Worm (Caenorhabditis elegans) whole organism, L4 larva: ENCODE results near the gene F49C5.16.

Experiments used
- D1046.2 ChIP-seq: fragments of 200-800 bp; sonication (Bioruptor generic); IDR thresholded peaks from 2 replicates; pipeline ENCODE4 v1.3.6; 2022; ENCODE audit warnings: missing genetic modification characterization, missing compliant biosample characterization
- F10B5.3 ChIP-seq: sonication (generic microtip); optimal IDR thresholded peaks from 2 replicates; lab custom pipeline; 2016; ENCODE audit warnings: mild to moderate bottlenecking, missing genetic modification characterization, missing compliant biosample characterization
- F26F4.8 ChIP-seq: fragments of 200-800 bp; sonication (Bioruptor generic); conservative IDR thresholded peaks from 2 replicates; pipeline ENCODE4 v1.3.6; 2022; ENCODE audit warnings: missing genetic modification characterization, missing compliant biosample characterization
- F44E2.7 ChIP-seq: fragments of 200-800 bp; sonication (Bioruptor generic); IDR thresholded peaks from 2 replicates; pipeline ENCODE4 v2.1.2; 2022; ENCODE audit warnings: missing genetic modification characterization, missing compliant biosample characterization
- F49E8.2 ChIP-seq: sonication (generic microtip); optimal IDR thresholded peaks from 2 replicates; lab custom pipeline; 2016; ENCODE audit warnings: missing compliant biosample characterization, mild to moderate bottlenecking, missing genetic modification characterization, borderline replicate concordance
- R02D3.7 ChIP-seq: fragments of 150-350 bp; sonication (generic microtip); optimal IDR thresholded peaks from 3 replicates; lab custom pipeline; 2014; ENCODE audit warnings: missing biosample characterization, missing genetic modification characterization
- T26A8.4 ChIP-seq: fragments of 200-800 bp; sonication (Bioruptor generic); IDR thresholded peaks from 2 replicates; pipeline ENCODE4 v1.3.6; 2022; ENCODE audit warnings: missing genetic modification characterization, missing compliant biosample characterization
- ZK546.5 ChIP-seq, 2 experiments: sonication (generic microtip); optimal IDR thresholded peaks; 2 replicates each; lab custom pipeline; 2017; ENCODE audit warnings: missing biosample characterization in 2 of 2, missing genetic modification characterization in 2 of 2
- aha-1 ChIP-seq: fragments of 150-350 bp; peaks from one replicate; lab custom pipeline; 2014; ENCODE audit warnings: missing biosample characterization, missing genetic modification characterization
- arid-1 ChIP-seq: fragments of 200-800 bp; sonication (Bioruptor generic); conservative IDR thresholded peaks from 2 replicates; pipeline ENCODE4 v1.3.6; 2022; ENCODE audit warnings: missing genetic modification reagents, missing genetic modification characterization, missing compliant biosample characterization
- attf-4 ChIP-seq: sonication (generic microtip); optimal IDR thresholded peaks from 3 replicates; lab custom pipeline; 2017; ENCODE audit warnings: missing biosample characterization, missing genetic modification characterization
- ceh-28 ChIP-seq: fragments of 150-350 bp; optimal IDR thresholded peaks from 2 replicates; lab custom pipeline; 2014; ENCODE audit warnings: missing biosample characterization, missing genetic modification reagents, missing genetic modification characterization
- ceh-44 ChIP-seq: fragments of 200-800 bp; sonication (Bioruptor generic); IDR thresholded peaks from 2 replicates; pipeline ENCODE4 v1.3.6; 2022; ENCODE audit warnings: missing genetic modification reagents, missing genetic modification characterization, missing compliant biosample characterization
- ceh-62 ChIP-seq: sonication (generic microtip); optimal IDR thresholded peaks from 2 replicates; lab custom pipeline; 2017; ENCODE audit warnings: missing biosample characterization, missing genetic modification characterization
- cey-2 ChIP-seq: sonication (generic microtip); optimal IDR thresholded peaks from 3 replicates; lab custom pipeline; 2017; ENCODE audit warnings: missing genetic modification characterization, mild to moderate bottlenecking, missing compliant biosample characterization, antibody characterized with exemption, borderline replicate concordance; ENCODE audit not compliant: insufficient read depth
- ctbp-1 ChIP-seq: fragments of 200-800 bp; sonication (Bioruptor generic); IDR thresholded peaks from 2 replicates; pipeline ENCODE4 v1.3.6; 2022; ENCODE audit warnings: missing genetic modification reagents, missing genetic modification characterization, missing compliant biosample characterization
- daf-19 ChIP-seq: fragments of 200-800 bp; sonication (Bioruptor generic); conservative IDR thresholded peaks from 2 replicates; pipeline ENCODE4 v1.3.6; 2022; ENCODE audit warnings: missing genetic modification characterization, missing compliant biosample characterization
- daf-8 ChIP-seq: fragments of 200-800 bp; sonication (Bioruptor generic); IDR thresholded peaks from 2 replicates; pipeline ENCODE4 v1.3.6; 2022; ENCODE audit warnings: missing genetic modification characterization, missing compliant biosample characterization
- dmd-6 ChIP-seq: fragments of 200-800 bp; sonication (Bioruptor generic); IDR thresholded peaks from 2 replicates; pipeline ENCODE4 v1.3.6; 2022; ENCODE audit warnings: missing genetic modification reagents, missing genetic modification characterization, missing compliant biosample characterization
- gei-8 ChIP-seq: fragments of 200-800 bp; sonication (Bioruptor generic); optimal IDR thresholded peaks from 2 replicates; lab custom pipeline; 2018; ENCODE audit warnings: mild to moderate bottlenecking, missing genetic modification characterization, missing compliant biosample characterization
- hif-1 ChIP-seq, 2 experiments: sonication (generic microtip); optimal IDR thresholded peaks; 2 replicates each; lab custom pipeline; 2016 to 2017; ENCODE audit warnings: missing compliant biosample characterization in 2 of 2, missing genetic modification characterization in 2 of 2, missing genetic modification reagents in 2 of 2, missing genotype in 2 of 2, mild to moderate bottlenecking in 1 of 2
- hlh-11 ChIP-seq: fragments of 200-800 bp; sonication (Bioruptor generic); optimal IDR thresholded peaks from 2 replicates; lab custom pipeline; 2018; ENCODE audit warnings: mild to moderate bottlenecking, missing genetic modification characterization, missing compliant biosample characterization
- hmg-1.1 ChIP-seq: fragments of 200-800 bp; sonication (Bioruptor generic); IDR thresholded peaks from 2 replicates; pipeline ENCODE4 v1.3.6; 2022; ENCODE audit warnings: missing genetic modification reagents, missing genetic modification characterization, missing compliant biosample characterization
- lin-13 ChIP-seq: fragments of 150-350 bp; optimal IDR thresholded peaks from 2 replicates; lab custom pipeline; 2014; ENCODE audit warnings: missing biosample characterization, missing genetic modification reagents, missing genetic modification characterization
- lin-15B ChIP-seq: fragments of 150-350 bp; sonication (generic microtip); optimal IDR thresholded peaks from 3 replicates; lab custom pipeline; 2014; ENCODE audit warnings: missing biosample characterization, missing genetic modification characterization
- lin-39 ChIP-seq: fragments of 150-350 bp; optimal IDR thresholded peaks from 2 replicates; lab custom pipeline; 2014; ENCODE audit warnings: missing biosample characterization, missing genetic modification reagents, missing genetic modification characterization
- mep-1 ChIP-seq: fragments of 150-350 bp; sonication (generic microtip); optimal IDR thresholded peaks from 3 replicates; lab custom pipeline; 2014; ENCODE audit warnings: missing biosample characterization, missing genetic modification characterization
- mes-2 ChIP-seq: sonication (generic microtip); optimal IDR thresholded peaks from 2 replicates; lab custom pipeline; 2016; ENCODE audit warnings: missing genotype, mild to moderate bottlenecking, missing genetic modification characterization, missing compliant biosample characterization; ENCODE audit not compliant: poor library complexity, severe bottlenecking
- mxl-2 ChIP-seq: fragments of 200-800 bp; sonication (Bioruptor generic); conservative IDR thresholded peaks from 2 replicates; pipeline ENCODE4 v1.3.6; 2022; ENCODE audit warnings: missing genetic modification reagents, missing genetic modification characterization, missing compliant biosample characterization
- mxl-3 ChIP-seq: fragments of 200-800 bp; sonication (Bioruptor generic); optimal IDR thresholded peaks from 2 replicates; lab custom pipeline; 2018; ENCODE audit warnings: mild to moderate bottlenecking, missing genetic modification characterization, missing compliant biosample characterization
- nhr-10 ChIP-seq: fragments of 150-350 bp; optimal IDR thresholded peaks from 2 replicates; lab custom pipeline; 2014; ENCODE audit warnings: missing biosample characterization, missing genetic modification characterization
- nhr-102 ChIP-seq: sonication (generic microtip); optimal IDR thresholded peaks from 2 replicates; lab custom pipeline; 2016; ENCODE audit warnings: mild to moderate bottlenecking, missing genetic modification characterization, moderate library complexity, missing compliant biosample characterization
- nhr-11 ChIP-seq: fragments of 150-350 bp; optimal IDR thresholded peaks from 2 replicates; lab custom pipeline; 2014; ENCODE audit warnings: missing biosample characterization, missing genetic modification characterization
- nhr-111 ChIP-seq: fragments of 200-800 bp; sonication (Bioruptor generic); optimal IDR thresholded peaks from 2 replicates; lab custom pipeline; 2018; ENCODE audit warnings: mild to moderate bottlenecking, missing genetic modification characterization, missing compliant biosample characterization
- nhr-77 ChIP-seq: fragments of 150-350 bp; optimal IDR thresholded peaks from 2 replicates; lab custom pipeline; 2014; ENCODE audit warnings: missing biosample characterization, missing genetic modification characterization
- pqm-1 ChIP-seq: sonication (generic microtip); optimal IDR thresholded peaks from 2 replicates; lab custom pipeline; 2017; ENCODE audit warnings: missing biosample characterization, missing genetic modification characterization
- saeg-2 ChIP-seq: fragments of 200-800 bp; sonication (Bioruptor generic); IDR thresholded peaks from 2 replicates; pipeline ENCODE4 v1.3.6; 2022; ENCODE audit warnings: missing genetic modification reagents, missing genetic modification characterization, missing compliant biosample characterization
- skn-1 ChIP-seq: fragments of 150-350 bp; optimal IDR thresholded peaks from 2 replicates; lab custom pipeline; 2014; ENCODE audit warnings: missing biosample characterization, missing genetic modification characterization
- snpc-1.2 ChIP-seq: fragments of 200-800 bp; sonication (Bioruptor generic); IDR thresholded peaks from 2 replicates; pipeline ENCODE4 v1.3.6; 2022; ENCODE audit warnings: missing genetic modification reagents, missing genetic modification characterization, missing compliant biosample characterization
- snpc-4 ChIP-seq: fragments of 150-350 bp; optimal IDR thresholded peaks from 2 replicates; lab custom pipeline; 2014; ENCODE audit warnings: missing biosample characterization, missing genetic modification characterization
- spr-1 ChIP-seq: sonication (generic microtip); optimal IDR thresholded peaks from 2 replicates; lab custom pipeline; 2016; ENCODE audit warnings: mild to moderate bottlenecking, missing genetic modification characterization, missing compliant biosample characterization
- spr-3 ChIP-seq: fragments of 200-800 bp; sonication (Bioruptor generic); optimal IDR thresholded peaks from 2 replicates; lab custom pipeline; 2018; ENCODE audit warnings: mild to moderate bottlenecking, missing genetic modification characterization, missing compliant biosample characterization
- tag-97 ChIP-seq: fragments of 200-800 bp; sonication (Bioruptor generic); IDR thresholded peaks from 2 replicates; pipeline ENCODE4 v1.3.6; 2022; ENCODE audit warnings: missing genetic modification characterization, missing compliant biosample characterization
- tra-1 ChIP-seq: fragments of 200-800 bp; sonication (Bioruptor generic); IDR thresholded peaks from 2 replicates; pipeline ENCODE4 v1.3.6; 2022; ENCODE audit warnings: missing genetic modification reagents, missing genetic modification characterization, missing compliant biosample characterization
- unc-130 ChIP-seq: sonication (generic microtip); optimal IDR thresholded peaks from 2 replicates; lab custom pipeline; 2016; ENCODE audit warnings: missing genetic modification reagents, missing genetic modification characterization, missing compliant biosample characterization
- unc-39 ChIP-seq: sonication (generic microtip); optimal IDR thresholded peaks from 2 replicates; lab custom pipeline; 2017; ENCODE audit warnings: missing biosample characterization, missing genetic modification characterization
- zfp-2 ChIP-seq: sonication (generic microtip); optimal IDR thresholded peaks from 2 replicates; lab custom pipeline; 2016; ENCODE audit warnings: mild to moderate bottlenecking, missing genetic modification characterization, missing compliant biosample characterization
- zfp-3 ChIP-seq: fragments of 200-800 bp; sonication (Bioruptor generic); conservative IDR thresholded peaks from 2 replicates; pipeline ENCODE4 v1.3.6; 2022; ENCODE audit warnings: missing genetic modification reagents, missing genetic modification characterization, missing compliant biosample characterization
- ztf-7 ChIP-seq: fragments of 150-350 bp; optimal IDR thresholded peaks from 2 replicates; lab custom pipeline; 2014; ENCODE audit warnings: missing biosample characterization, missing genetic modification characterization

The F49C5.16 gene

ce11 chrII:12502784-12503183 lies 44.9 kb upstream of the F49C5.16 start, which contains the start of gene ador-1:
Gene ador-1 (minus strand): TSS chrII:12502884.
- TF ChIP-seq ceh-28 (tag; lab: Kevin White, UChicago) = no peak
- no peak for TF ChIP-seq nhr-111 (GFP tag; lab: Kevin White, UChicago)
- TF ChIP-seq T26A8.4 (GFP tag; lab: Robert Waterston, UW) = no peak
- no peak for TF ChIP-seq mxl-2 (GFP tag; lab: Robert Waterston, UW)
- no peak for TF ChIP-seq saeg-2 (GFP tag; lab: Robert Waterston, UW)
- no peak for TF ChIP-seq unc-130
- no peak for TF ChIP-seq unc-39
- TF ChIP-seq snpc-4 = no peak
- no peak for TF ChIP-seq lin-13 (GFP tag; lab: Kevin White, UChicago)
- TF ChIP-seq zfp-3 = no peak
- TF ChIP-seq lin-15B = no peak
- no peak for TF ChIP-seq dmd-6 (GFP tag; lab: Robert Waterston, UW)
- TF ChIP-seq lin-39 = no peak
- TF ChIP-seq mes-2 (tag; lab: Kevin White, UChicago) = no peak
- no peak for TF ChIP-seq hlh-11 (tag; lab: Kevin White, UChicago)
- TF ChIP-seq R02D3.7 (tag; lab: Kevin White, UChicago) = no peak
- no peak for TF ChIP-seq cey-2
- TF ChIP-seq tra-1 (GFP tag; lab: Robert Waterston, UW) = no peak

- peak; percentile 64 for TF ChIP-seq aha-1 (tag; lab: Kevin White, UChicago)
- TF ChIP-seq snpc-1.2 (GFP tag; lab: Robert Waterston, UW) = no peak
Observed at ce11 chrII:12506511-12506910, 41.1 kb upstream of the F49C5.16 start.

- TF ChIP-seq nhr-10 (tag; lab: Kevin White, UChicago) (no peak), spr-3 (GFP tag; lab: Kevin White, UChicago) (no peak), D1046.2 (GFP tag; lab: Robert Waterston, UW) (no peak), aha-1 (tag; lab: Kevin White, UChicago) (no peak), mep-1 (tag; lab: Kevin White, UChicago) (no peak), ceh-28 (tag; lab: Kevin White, UChicago) (no peak), pqm-1 (tag; lab: Kevin White, UChicago) (no peak), gei-8 (GFP tag; lab: Kevin White, UChicago) (no peak), F49E8.2 (no peak), daf-19 (GFP tag; lab: Robert Waterston, UW) (no peak), zfp-2 (no peak), F44E2.7 (GFP tag; lab: Robert Waterston, UW) (no peak), ceh-62 (tag; lab: Kevin White, UChicago) (no peak), ceh-44 (GFP tag; lab: Robert Waterston, UW) (no peak), ctbp-1 (GFP tag; lab: Robert Waterston, UW) (no peak), nhr-102 (tag; lab: Kevin White, UChicago) (no peak), nhr-11 (no peak), attf-4 (no peak)
- TF ChIP-seq, all 104 proteins: peak for 0
Observed at ce11 chrII:12507038-12507437, 40.6 kb upstream of the F49C5.16 start, which contains the start of gene srh-68. Gene srh-68 (plus strand): TSS chrII:12507338.

- TF ChIP-seq spr-1 (tag; lab: Kevin White, UChicago) = no peak
- TF ChIP-seq ztf-7 = no peak
- no peak for TF ChIP-seq F10B5.3 (tag; lab: Kevin White, UChicago)
- TF ChIP-seq lin-39 = no peak
- no peak for TF ChIP-seq nhr-77 (tag; lab: Kevin White, UChicago)
- no peak for TF ChIP-seq ZK546.5 (tag; optimal IDR thresholded peaks at IDR 0.05; lab: Kevin White, UChicago)
- no peak for TF ChIP-seq daf-8
- TF ChIP-seq arid-1 = no peak
- no peak for TF ChIP-seq hmg-1.1 (GFP tag; lab: Robert Waterston, UW)
- TF ChIP-seq unc-130 = no peak
- no peak for TF ChIP-seq hif-1 (tag; optimal IDR thresholded peaks at IDR 0.05; lab: Kevin White, UChicago)
- TF ChIP-seq skn-1 (tag; lab: Kevin White, UChicago) = no peak
- no peak for TF ChIP-seq mxl-3
- no peak for TF ChIP-seq tag-97 (GFP tag; lab: Robert Waterston, UW)
- TF ChIP-seq lin-13 (GFP tag; lab: Kevin White, UChicago) = no peak
- TF ChIP-seq ceh-44 (GFP tag; lab: Robert Waterston, UW) = no peak
- TF ChIP-seq F26F4.8 = no peak
- no peak for TF ChIP-seq F44E2.7 (GFP tag; lab: Robert Waterston, UW)
Observed at ce11 chrII:12508650-12509049, 39.0 kb upstream of the F49C5.16 start, which contains the start of gene srh-67. Gene srh-67 (plus strand): TSS chrII:12508950.
